Fruit fly (Drosophila melanogaster): ENCODE data around the gene CG33177.

CG33177 gene

DNA sequence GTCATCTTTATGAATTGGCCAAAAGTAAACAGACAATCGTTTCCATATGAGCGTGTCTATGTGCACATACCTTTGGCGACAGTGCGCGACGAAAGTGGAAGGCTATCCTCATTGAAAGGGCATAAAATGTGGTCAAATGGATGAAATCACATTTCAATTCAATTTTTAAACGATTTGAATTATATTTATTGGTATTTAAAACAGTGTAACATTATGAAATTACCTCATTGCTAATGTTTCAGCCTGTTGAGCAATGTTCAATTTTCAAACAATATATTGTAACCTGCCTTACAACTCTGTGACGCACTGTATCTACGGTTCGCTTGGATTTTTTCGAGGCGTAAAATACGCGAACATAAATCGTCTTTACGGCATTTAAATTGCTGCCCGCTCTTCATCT lies 38.9 kb downstream of the CG33177 start (continued):
- TF ChIP-seq Deaf1 (tag; optimal IDR thresholded peaks at IDR 0.05) (peak; percentile 9), zen (tag; optimal IDR thresholded peaks at IDR 0.05) (no peak), CG2129 (GFP tag; IDR thresholded peaks at IDR 0.05; ENCODE audit: partially characterized antibody) (no peak), CG1603 (tag; optimal IDR thresholded peaks at IDR 0.05) (peak; percentile 31), Hmr (GFP tag; optimal IDR thresholded peaks at IDR 0.05) (peak; percentile 30), CG17186 (GFP tag; optimal IDR thresholded peaks at IDR 0.05) (no peak), ems (GFP tag; optimal IDR thresholded peaks at IDR 0.05) (no peak), run (tag; optimal IDR thresholded peaks at IDR 0.05) (peak; percentile 18), hb (GFP tag; IDR thresholded peaks at IDR 0.05; ENCODE audit: partially characterized antibody) (no peak), CG10321 (GFP tag; IDR thresholded peaks at IDR 0.05) (no peak), CG17802 (tag; optimal IDR thresholded peaks at IDR 0.05) (no peak), vfl (GFP tag; optimal IDR thresholded peaks at IDR 0.05) (no peak), scrt (GFP tag; optimal IDR thresholded peaks at IDR 0.05) (peak; percentile 11), bigmax (GFP tag; optimal IDR thresholded peaks at IDR 0.05) (no peak), CG16863 (GFP tag; optimal IDR thresholded peaks at IDR 0.05) (no peak), Side (GFP tag; optimal IDR thresholded peaks at IDR 0.05) (no peak), pho (GFP tag; optimal IDR thresholded peaks at IDR 0.05) (peak; percentile 32), CG10979 (tag; optimal IDR thresholded peaks at IDR 0.05) (no peak), CG11456 (GFP tag; IDR thresholded peaks at IDR 0.05) (no peak), CG10431 (GFP tag; optimal IDR thresholded peaks at IDR 0.05) (no peak), Bteb2 (GFP tag; optimal IDR thresholded peaks at IDR 0.05) (peak; percentile 3), Drgx (GFP tag; IDR thresholded peaks at IDR 0.05) (peak; percentile 32; the same call in 1 of the 2 replicates), CG10209 (GFP tag; optimal IDR thresholded peaks at IDR 0.05) (peak; percentile 21), CG16815 (GFP tag; optimal IDR thresholded peaks at IDR 0.05) (peak; percentile 28), CG7556 (GFP tag; optimal IDR thresholded peaks at IDR 0.05) (peak; percentile 22), H2.0 (GFP tag; IDR thresholded peaks at IDR 0.05) (no peak), Gsc (GFP tag; IDR thresholded peaks at IDR 0.05) (no peak), GATAe (GFP tag; conservative IDR thresholded peaks at IDR 0.05) (no peak), tin (GFP tag; optimal IDR thresholded peaks at IDR 0.05) (no peak), Aef1 (GFP tag; IDR thresholded peaks at IDR 0.05) (peak; percentile 49), row (GFP tag; IDR thresholded peaks at IDR 0.05) (peak; percentile 59), yki (optimal IDR thresholded peaks at IDR 0.05) (no peak), CG1602 (GFP tag; optimal IDR thresholded peaks at IDR 0.05) (no peak), lov (optimal IDR thresholded peaks at IDR 0.05) (no peak), lov (GFP tag; IDR thresholded peaks at IDR 0.05) (no peak), sim (GFP tag; IDR thresholded peaks at IDR 0.05) (no peak), fd3F (GFP tag; optimal IDR thresholded peaks at IDR 0.05) (peak; percentile 6), tup (GFP tag; optimal IDR thresholded peaks at IDR 0.05) (no peak), her (GFP tag; optimal IDR thresholded peaks at IDR 0.05) (no peak), CG31365 (tag; optimal IDR thresholded peaks at IDR 0.05) (no peak), disco-r (GFP tag; optimal IDR thresholded peaks at IDR 0.05) (no peak), CG13894 (tag; optimal IDR thresholded peaks at IDR 0.05) (no peak), dm (GFP tag; optimal IDR thresholded peaks at IDR 0.05) (no peak), dysf (GFP tag; IDR thresholded peaks at IDR 0.05) (peak; percentile 73), chm (GFP tag; IDR thresholded peaks at IDR 0.05) (no peak), CG12769 (tag; optimal IDR thresholded peaks at IDR 0.05) (peak; percentile 72), Ada2b (GFP tag; IDR thresholded peaks at IDR 0.05) (peak; percentile 9; the same call in 1 of the 2 replicates), bcd (GFP tag; optimal IDR thresholded peaks at IDR 0.05) (peak; percentile 28), ase (GFP tag; IDR thresholded peaks at IDR 0.05) (no peak), CG43689 (GFP tag; IDR thresholded peaks at IDR 0.05) (no peak), Dad (GFP tag; optimal IDR thresholded peaks at IDR 0.05) (no peak), Mrtf (GFP tag; IDR thresholded peaks at IDR 0.05) (no peak; the same call in 2 of the 3 replicates), vvl (GFP tag; IDR thresholded peaks at IDR 0.05) (0 out of 2 replicates have a peak, but pooled peaks have one; percentile 21)

Measured in whole organism, embryonic.